Worm (Caenorhabditis elegans) whole organism, L1 larva: ENCODE data around the gene F38A5.22.

Source experiments
- elt-2 ChIP-seq: sonication (generic microtip); optimal IDR thresholded peaks from 2 replicates; lab custom pipeline; 2016; ENCODE audit warnings: missing genetic modification characterization, mild to moderate bottlenecking, inconsistent platforms, missing compliant biosample characterization, missing genetic modification reagents
- mdl-1 ChIP-seq, 2 experiments: fragments of 150-350 bp; optimal IDR thresholded peaks; 2 replicates each; lab custom pipeline; 2014 to 2017; ENCODE audit warnings: missing biosample characterization in 2 of 2, missing genetic modification characterization in 2 of 2, inconsistent platforms in 1 of 2
- rnt-1 ChIP-seq: sonication (generic microtip); optimal IDR thresholded peaks from 2 replicates; lab custom pipeline; 2016; ENCODE audit warnings: mild to moderate bottlenecking, missing genetic modification characterization, moderate library complexity, missing compliant biosample characterization
- snpc-4 ChIP-seq: fragments of 150-350 bp; optimal IDR thresholded peaks from 2 replicates; lab custom pipeline; 2014; ENCODE audit warnings: missing biosample characterization, missing genetic modification characterization
- unc-130 ChIP-seq: fragments of 150-350 bp; optimal IDR thresholded peaks from 2 replicates; lab custom pipeline; 2017; ENCODE audit warnings: missing biosample characterization, missing genetic modification characterization, inconsistent platforms

ce11 chrIV:6605863-6606262, 10.1 kb upstream of the F38A5.22 start, which contains the start of gene nstp-2:
- TF ChIP-seq mdl-1 (tag; optimal IDR thresholded peaks at IDR 0.05; lab: Kevin White, UChicago) (no peak), snpc-4 (no peak), rnt-1 (tag; lab: Kevin White, UChicago) (no peak), unc-130 (tag; lab: Kevin White, UChicago) (no peak), elt-2 (no peak)
